Fruit fly (Drosophila melanogaster) whole organism, prepupa: ENCODE data around the gene wkd.

Experiments used
- Blimp-1 ChIP-seq: fragments of 200-800 bp; sonication (Bioruptor generic); optimal IDR thresholded peaks from 3 replicates; lab custom pipeline; 2017; ENCODE audit warnings: missing biosample characterization, missing genetic modification characterization, mild to moderate bottlenecking, moderate library complexity, missing genetic modification reagents
- CG10631 ChIP-seq: fragments of 200-800 bp; sonication (Bioruptor generic); optimal IDR thresholded peaks from 2 replicates; lab custom pipeline; 2016; ENCODE audit warnings: missing biosample characterization, missing genetic modification characterization
- CG10669 ChIP-seq: fragments of 200-800 bp; sonication (Bioruptor generic); optimal IDR thresholded peaks from 3 replicates; lab custom pipeline; 2018; ENCODE audit warnings: missing biosample characterization, mild to moderate bottlenecking, missing genetic modification characterization, moderate library complexity
- CG11762 ChIP-seq: fragments of 200-800 bp; sonication (Bioruptor generic); optimal IDR thresholded peaks from 3 replicates; lab custom pipeline; 2016; ENCODE audit warnings: missing biosample characterization, missing genetic modification characterization; ENCODE audit not compliant: insufficient read depth
- CG11902 ChIP-seq: fragments of 200-800 bp; sonication (Bioruptor generic); optimal IDR thresholded peaks from 3 replicates; lab custom pipeline; 2016; ENCODE audit warnings: missing biosample characterization, missing genetic modification characterization
- CG15336 ChIP-seq: fragments of 200-800 bp; sonication (Bioruptor generic); IDR thresholded peaks from 2 replicates; pipeline ENCODE4 v1.3.6; 2022; ENCODE audit warnings: missing biosample characterization, missing genetic modification characterization
- CG1621 ChIP-seq: fragments of 200-800 bp; sonication (Bioruptor generic); optimal IDR thresholded peaks from 3 replicates; lab custom pipeline; 2018; ENCODE audit warnings: missing biosample characterization, mild to moderate bottlenecking, missing genetic modification characterization
- CG16779 ChIP-seq: fragments of 200-800 bp; sonication (Bioruptor generic); optimal IDR thresholded peaks from 3 replicates; lab custom pipeline; 2017; ENCODE audit warnings: missing biosample characterization, mild to moderate bottlenecking, missing genetic modification characterization
- CG3032 ChIP-seq: fragments of 200-800 bp; optimal IDR thresholded peaks from 2 replicates; lab custom pipeline; 2019; ENCODE audit warnings: missing biosample characterization, mild to moderate bottlenecking, missing genetic modification characterization, moderate library complexity
- CG31627 ChIP-seq: fragments of 200-800 bp; sonication (Bioruptor generic); optimal IDR thresholded peaks from 3 replicates; lab custom pipeline; 2016; ENCODE audit warnings: missing biosample characterization, missing genetic modification characterization
- CG34406 ChIP-seq: fragments of 200-800 bp; sonication (Bioruptor generic); optimal IDR thresholded peaks from 3 replicates; lab custom pipeline; 2016; ENCODE audit warnings: missing biosample characterization, missing genetic modification characterization
- CG4318 ChIP-seq: fragments of 200-800 bp; sonication (Bioruptor generic); optimal IDR thresholded peaks from 3 replicates; lab custom pipeline; 2017; ENCODE audit warnings: missing biosample characterization, mild to moderate bottlenecking, missing genetic modification characterization
- CG6163 ChIP-seq: fragments of 200-800 bp; sonication (Bioruptor generic); IDR thresholded peaks from 3 replicates; pipeline ENCODE4 v1.3.6; 2022; ENCODE audit warnings: missing biosample characterization, missing genetic modification characterization
- CG6276 ChIP-seq: fragments of 200-800 bp; sonication (Bioruptor generic); optimal IDR thresholded peaks from 2 replicates; lab custom pipeline; 2017; ENCODE audit warnings: missing biosample characterization, mild to moderate bottlenecking, missing genetic modification characterization
- CG6808 ChIP-seq: fragments of 200-800 bp; sonication (Bioruptor generic); optimal IDR thresholded peaks from 3 replicates; lab custom pipeline; 2017; ENCODE audit warnings: missing biosample characterization, missing genetic modification characterization, mild to moderate bottlenecking, moderate library complexity, missing genetic modification reagents
- CG6854 ChIP-seq: fragments of 200-800 bp; sonication (Bioruptor generic); optimal IDR thresholded peaks from 2 replicates; lab custom pipeline; 2017; ENCODE audit warnings: missing biosample characterization, mild to moderate bottlenecking, missing genetic modification characterization
- CG8319 ChIP-seq: fragments of 200-800 bp; sonication (Bioruptor generic); optimal IDR thresholded peaks from 3 replicates; lab custom pipeline; 2016; ENCODE audit warnings: missing biosample characterization, missing genetic modification characterization
- CG9139 ChIP-seq: fragments of 200-800 bp; sonication (Bioruptor generic); optimal IDR thresholded peaks from 3 replicates; lab custom pipeline; 2017; ENCODE audit warnings: missing biosample characterization, mild to moderate bottlenecking, missing genetic modification characterization
- Eip93F ChIP-seq: fragments of 200-800 bp; sonication (Bioruptor generic); optimal IDR thresholded peaks from 2 replicates; lab custom pipeline; 2016; ENCODE audit warnings: missing biosample characterization, mild to moderate bottlenecking, missing genetic modification characterization
- Ets96B ChIP-seq: fragments of 200-800 bp; optimal IDR thresholded peaks from 2 replicates; lab custom pipeline; 2019; ENCODE audit warnings: missing biosample characterization, mild to moderate bottlenecking, missing genetic modification characterization, moderate library complexity
- Hr38 ChIP-seq: sonication (Bioruptor generic); optimal IDR thresholded peaks from 2 replicates; lab custom pipeline; 2016; ENCODE audit warnings: missing biosample characterization, missing genetic modification characterization
- Met ChIP-seq: fragments of 200-800 bp; sonication (Bioruptor generic); optimal IDR thresholded peaks from 3 replicates; lab custom pipeline; 2016; ENCODE audit warnings: missing biosample characterization, missing genetic modification characterization
- OdsH ChIP-seq: fragments of 200-800 bp; sonication (Bioruptor generic); optimal IDR thresholded peaks from 3 replicates; lab custom pipeline; 2016; ENCODE audit warnings: missing biosample characterization, missing genetic modification characterization
- Smox ChIP-seq: fragments of 200-800 bp; sonication (Bioruptor generic); optimal IDR thresholded peaks from 3 replicates; lab custom pipeline; 2016; ENCODE audit warnings: missing biosample characterization, missing genetic modification characterization
- Sox14 ChIP-seq: fragments of 200-800 bp; sonication (Bioruptor generic); optimal IDR thresholded peaks from 3 replicates; lab custom pipeline; 2016; ENCODE audit warnings: missing biosample characterization, missing genetic modification characterization
- achi ChIP-seq: fragments of 200-800 bp; sonication (Bioruptor generic); optimal IDR thresholded peaks from 3 replicates; lab custom pipeline; 2016; ENCODE audit warnings: missing biosample characterization, missing genetic modification characterization
- acj6 ChIP-seq: fragments of 200-800 bp; sonication (Bioruptor generic); optimal IDR thresholded peaks from 3 replicates; lab custom pipeline; 2016; ENCODE audit warnings: missing biosample characterization, missing genetic modification characterization
- cyc ChIP-seq: fragments of 200-800 bp; sonication (Bioruptor generic); optimal IDR thresholded peaks from 3 replicates; lab custom pipeline; 2016; ENCODE audit warnings: missing biosample characterization, missing genetic modification characterization
- dac ChIP-seq: fragments of 200-800 bp; sonication (Bioruptor generic); optimal IDR thresholded peaks from 2 replicates; lab custom pipeline; 2017; ENCODE audit warnings: missing biosample characterization, mild to moderate bottlenecking, missing genetic modification characterization
- esn ChIP-seq: fragments of 200-800 bp; sonication (Bioruptor generic); optimal IDR thresholded peaks from 2 replicates; lab custom pipeline; 2016; ENCODE audit warnings: missing biosample characterization, mild to moderate bottlenecking, missing genetic modification characterization, moderate library complexity
- fkh ChIP-seq: fragments of 200-800 bp; sonication (Bioruptor generic); optimal IDR thresholded peaks from 3 replicates; lab custom pipeline; 2017; ENCODE audit warnings: missing biosample characterization, mild to moderate bottlenecking, missing genetic modification characterization, moderate library complexity
- lz ChIP-seq: fragments of 200-800 bp; sonication (Bioruptor generic); optimal IDR thresholded peaks from 3 replicates; lab custom pipeline; 2016; ENCODE audit warnings: missing biosample characterization, missing genetic modification characterization
- net ChIP-seq: fragments of 200-800 bp; sonication (Bioruptor generic); optimal IDR thresholded peaks from 3 replicates; lab custom pipeline; 2016; ENCODE audit warnings: missing biosample characterization, missing genetic modification characterization
- spab ChIP-seq: fragments of 200-800 bp; sonication (Bioruptor generic); optimal IDR thresholded peaks from 2 replicates; lab custom pipeline; 2017; ENCODE audit warnings: missing biosample characterization, mild to moderate bottlenecking, missing genetic modification characterization, missing genetic modification reagents
- svp ChIP-seq: fragments of 200-800 bp; sonication (Bioruptor generic); peaks from one replicate; lab custom pipeline; 2016; ENCODE audit warnings: missing biosample characterization, missing genetic modification characterization
- vri ChIP-seq: fragments of 200-800 bp; sonication (Bioruptor generic); optimal IDR thresholded peaks from 3 replicates; lab custom pipeline; 2016; ENCODE audit warnings: missing biosample characterization, mild to moderate bottlenecking, missing genetic modification characterization

wkd gene

dm6 chr3R:11623025-11623424 lies 41.6 kb downstream of the wkd start, which contains the start of gene CG14711 (continued):
- TF ChIP-seq CG6163 (peak; percentile 81; the same call in 2 of the 3 replicates), CG4318 (no peak), CG6276 (GFP tag; lab: Kevin White, UChicago) (no peak), CG16779 (tag; lab: Kevin White, UChicago) (no peak), CG15336 (GFP tag; lab: Robert Waterston, UW) (peak; percentile 61), spab (GFP tag; lab: Kevin White, UChicago) (no peak), achi (peak; percentile 82), Met (GFP tag; lab: Kevin White, UChicago) (no peak), CG31627 (GFP tag; lab: Kevin White, UChicago) (peak; percentile 80), Blimp-1 (GFP tag; lab: Kevin White, UChicago) (peak; percentile 10), net (GFP tag; lab: Kevin White, UChicago) (no peak), Smox (no peak), CG3032 (tag; lab: Kevin White, UChicago) (peak; percentile 82), CG9139 (GFP tag; lab: Kevin White, UChicago) (no peak), CG10631 (GFP tag; lab: Kevin White, UChicago) (no peak), CG6854 (no peak), fkh (GFP tag; lab: Kevin White, UChicago) (no peak), Hr38 (GFP tag; lab: Kevin White, UChicago) (no peak), cyc (GFP tag; lab: Kevin White, UChicago) (peak; percentile 76), svp (no peak), Sox14 (peak; percentile 76), CG10669 (GFP tag; lab: Kevin White, UChicago) (no peak), vri (GFP tag; lab: Kevin White, UChicago) (no peak), acj6 (GFP tag; lab: Kevin White, UChicago) (peak; percentile 86), lz (GFP tag; lab: Kevin White, UChicago) (peak; percentile 82)

dm6 chr3R:11625544-11625943 lies 44.2 kb downstream of the wkd start, which contains the start of gene Zaf1:
Zaf1 (minus strand) TSS chr3R:11625644.
- no peak for TF ChIP-seq OdsH
- TF ChIP-seq acj6 (GFP tag; lab: Kevin White, UChicago) = no peak
- TF ChIP-seq CG11902 = no peak
- TF ChIP-seq CG34406 (GFP tag; lab: Kevin White, UChicago) = no peak

- no peak for TF ChIP-seq svp
- no peak for TF ChIP-seq CG1621 (tag; lab: Kevin White, UChicago)
- TF ChIP-seq Eip93F = peak; percentile 26
- TF ChIP-seq esn (GFP tag; lab: Kevin White, UChicago) = peak; percentile 27
- TF ChIP-seq CG6808 (GFP tag; lab: Kevin White, UChicago) = no peak
- TF ChIP-seq CG6163 = no peak
- no peak for TF ChIP-seq dac (GFP tag; lab: Kevin White, UChicago)
- TF ChIP-seq acj6 (GFP tag; lab: Kevin White, UChicago) = no peak
- no peak for TF ChIP-seq Smox
- no peak for TF ChIP-seq CG8319
- TF ChIP-seq CG10631 (GFP tag; lab: Kevin White, UChicago) = no peak
- TF ChIP-seq CG11762 (GFP tag; lab: Kevin White, UChicago) = no peak
- TF ChIP-seq Ets96B = no peak
- TF ChIP-seq CG31627 (GFP tag; lab: Kevin White, UChicago) = no peak
These were observed 45.2 kb downstream of the wkd start, which contains the start of the genes CG6813 and CG18764 for dm6 chr3R:11626571-11626970. CG6813 (minus strand) TSS chr3R:11626638. CG18764 (plus strand) TSS chr3R:11626889.
